Fruit fly (Drosophila melanogaster): ENCODE results near the gene Gr5a.

DNA sequence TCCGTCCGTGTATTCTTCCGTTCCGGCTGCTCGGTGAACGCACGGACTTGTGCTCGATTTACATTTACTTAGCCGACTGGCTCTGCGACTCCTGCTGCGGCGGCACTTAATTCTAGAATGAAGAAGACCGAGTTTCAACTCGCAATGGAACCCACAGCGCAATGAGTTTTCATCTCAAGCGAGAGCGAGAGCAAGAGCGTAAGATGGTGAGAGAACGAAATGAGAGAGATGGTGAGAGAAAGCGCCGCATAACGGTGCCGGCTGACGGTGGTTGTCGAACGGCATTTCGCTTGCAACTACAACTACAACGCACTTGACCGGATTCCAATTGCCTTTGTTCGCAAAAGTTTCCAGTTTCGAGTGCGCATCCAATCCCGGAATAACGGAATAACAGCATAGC lies 17.7 kb upstream of the Gr5a start, which contains the start of gene OtopLc:
- no peak for TF ChIP-seq CG8478 (optimal IDR thresholded peaks at IDR 0.05)
- no peak for TF ChIP-seq CTCF (optimal IDR thresholded peaks at IDR 0.05)

All from S2 (cell line).